Worm (Caenorhabditis elegans) whole organism, mixed stage, embryonic: ENCODE results near the gene ncx-9.

Experiments used
- M03D4.4 ChIP-seq: sonication (generic microtip); optimal IDR thresholded peaks from 2 replicates; lab custom pipeline; 2017; ENCODE audit warnings: mild to moderate bottlenecking, missing genetic modification characterization, missing compliant biosample characterization
- bed-3 ChIP-seq: fragments of 200-800 bp; sonication (Bioruptor generic); optimal IDR thresholded peaks from 3 replicates; lab custom pipeline; 2018; ENCODE audit warnings: mild to moderate bottlenecking, missing genetic modification characterization, moderate library complexity, missing compliant biosample characterization
- ceh-39 ChIP-seq: fragments of 150-350 bp; optimal IDR thresholded peaks from 2 replicates; lab custom pipeline; 2014; ENCODE audit warnings: missing biosample characterization, missing genetic modification characterization
- ceh-43 ChIP-seq: fragments of 200-800 bp; sonication (Bioruptor generic); optimal IDR thresholded peaks from 2 replicates; lab custom pipeline; 2018; ENCODE audit warnings: mild to moderate bottlenecking, missing genetic modification characterization, moderate library complexity, missing compliant biosample characterization
- ceh-83 ChIP-seq: fragments of 200-800 bp; sonication (Bioruptor generic); optimal IDR thresholded peaks from 2 replicates; lab custom pipeline; 2018; ENCODE audit warnings: mild to moderate bottlenecking, missing genetic modification characterization, missing compliant biosample characterization
- ces-1 ChIP-seq: fragments of 150-350 bp; optimal IDR thresholded peaks from 2 replicates; lab custom pipeline; 2014; ENCODE audit warnings: missing biosample characterization, missing genetic modification reagents, missing genetic modification characterization
- cnd-1 ChIP-seq: fragments of 200-800 bp; sonication (Bioruptor generic); optimal IDR thresholded peaks from 2 replicates; lab custom pipeline; 2018; ENCODE audit warnings: mild to moderate bottlenecking, missing genetic modification characterization, missing compliant biosample characterization
- drap-1 ChIP-seq: fragments of 200-800 bp; sonication (Bioruptor generic); optimal IDR thresholded peaks from 3 replicates; lab custom pipeline; 2018; ENCODE audit warnings: mild to moderate bottlenecking, missing genetic modification characterization, missing compliant biosample characterization
- elt-1 ChIP-seq: sonication (generic microtip); optimal IDR thresholded peaks from 2 replicates; lab custom pipeline; 2017; ENCODE audit warnings: missing genetic modification characterization, mild to moderate bottlenecking, missing compliant biosample characterization, antibody characterized with exemption, moderate library complexity, borderline replicate concordance; ENCODE audit not compliant: insufficient read depth
- elt-3 ChIP-seq: fragments of 150-350 bp; optimal IDR thresholded peaks from 2 replicates; lab custom pipeline; 2014; ENCODE audit warnings: missing biosample characterization, missing genetic modification characterization
- flh-1 ChIP-seq: fragments of 200-800 bp; sonication (Bioruptor generic); optimal IDR thresholded peaks from 2 replicates; lab custom pipeline; 2018; ENCODE audit warnings: mild to moderate bottlenecking, missing genetic modification characterization, moderate library complexity, missing compliant biosample characterization
- ham-2 ChIP-seq: fragments of 200-800 bp; sonication (Bioruptor generic); optimal IDR thresholded peaks from 2 replicates; lab custom pipeline; 2018; ENCODE audit warnings: mild to moderate bottlenecking, missing genetic modification characterization, missing compliant biosample characterization
- hlh-1 ChIP-seq: fragments of 150-350 bp; optimal IDR thresholded peaks from 2 replicates; lab custom pipeline; 2014; ENCODE audit warnings: missing biosample characterization, missing genetic modification reagents, missing genetic modification characterization
- lin-13 ChIP-seq: fragments of 150-350 bp; optimal IDR thresholded peaks from 2 replicates; lab custom pipeline; 2014; ENCODE audit warnings: missing biosample characterization, missing genetic modification characterization
- lin-32 ChIP-seq: fragments of 200-800 bp; sonication (Bioruptor generic); optimal IDR thresholded peaks from 2 replicates; lab custom pipeline; 2018; ENCODE audit warnings: mild to moderate bottlenecking, missing genetic modification characterization, missing compliant biosample characterization
- lsy-2 ChIP-seq: fragments of 150-350 bp; optimal IDR thresholded peaks from 2 replicates; lab custom pipeline; 2014; ENCODE audit warnings: missing biosample characterization, missing genetic modification characterization
- mab-5 ChIP-seq: fragments of 150-350 bp; optimal IDR thresholded peaks from 2 replicates; lab custom pipeline; 2014; ENCODE audit warnings: missing biosample characterization, missing genetic modification characterization
- mep-1 ChIP-seq: fragments of 150-350 bp; optimal IDR thresholded peaks from 2 replicates; lab custom pipeline; 2017; ENCODE audit warnings: missing biosample characterization, missing genetic modification reagents, missing genetic modification characterization, inconsistent platforms
- mls-2 ChIP-seq: sonication (generic microtip); optimal IDR thresholded peaks from 2 replicates; lab custom pipeline; 2016; ENCODE audit warnings: mild to moderate bottlenecking, missing genetic modification characterization, moderate library complexity, missing compliant biosample characterization
- nhr-12 ChIP-seq: fragments of 150-350 bp; optimal IDR thresholded peaks from 2 replicates; lab custom pipeline; 2014; ENCODE audit warnings: missing biosample characterization, missing genetic modification characterization
- nhr-2 ChIP-seq: fragments of 150-350 bp; optimal IDR thresholded peaks from 2 replicates; lab custom pipeline; 2014; ENCODE audit warnings: missing biosample characterization, missing genetic modification characterization
- nhr-237 ChIP-seq: fragments of 150-350 bp; optimal IDR thresholded peaks from 2 replicates; lab custom pipeline; 2014; ENCODE audit warnings: missing biosample characterization, missing genetic modification characterization
- nhr-28 ChIP-seq: fragments of 150-350 bp; optimal IDR thresholded peaks from 2 replicates; lab custom pipeline; 2014; ENCODE audit warnings: missing biosample characterization, missing genetic modification characterization
- nhr-76 ChIP-seq: sonication (generic microtip); optimal IDR thresholded peaks from 2 replicates; lab custom pipeline; 2017; ENCODE audit warnings: missing biosample characterization, missing genetic modification characterization
- pha-4 ChIP-seq: fragments of 150-350 bp; optimal IDR thresholded peaks from 2 replicates; lab custom pipeline; 2018; ENCODE audit warnings: missing biosample characterization, missing genetic modification reagents, missing genetic modification characterization
- sem-2 ChIP-seq: fragments of 200-800 bp; sonication (Bioruptor generic); optimal IDR thresholded peaks from 2 replicates; lab custom pipeline; 2018; ENCODE audit warnings: mild to moderate bottlenecking, missing genetic modification characterization, missing compliant biosample characterization
- snpc-4 ChIP-seq: fragments of 150-350 bp; optimal IDR thresholded peaks from 2 replicates; lab custom pipeline; 2014; ENCODE audit warnings: missing biosample characterization, missing genetic modification characterization
- sptf-1 ChIP-seq: sonication (generic microtip); optimal IDR thresholded peaks from 2 replicates; lab custom pipeline; 2017; ENCODE audit warnings: mild to moderate bottlenecking, missing genetic modification characterization, moderate library complexity, missing compliant biosample characterization
- tbx-8 ChIP-seq: fragments of 200-800 bp; sonication (Bioruptor generic); optimal IDR thresholded peaks from 2 replicates; lab custom pipeline; 2018; ENCODE audit warnings: mild to moderate bottlenecking, missing genetic modification characterization, moderate library complexity, missing compliant biosample characterization
- unc-120 ChIP-seq: sonication (generic microtip); optimal IDR thresholded peaks from 2 replicates; lab custom pipeline; 2017; ENCODE audit warnings: missing genetic modification characterization, missing compliant biosample characterization; ENCODE audit not compliant: poor library complexity, severe bottlenecking
- unc-39 ChIP-seq: fragments of 150-350 bp; optimal IDR thresholded peaks from 2 replicates; lab custom pipeline; 2014; ENCODE audit warnings: missing biosample characterization, missing genetic modification characterization

ncx-9 gene

ce11 chrV:4995155-4995554, at the start of gene ncx-9:
TSS of gene ncx-9 (minus strand) at chrV:4995255.
- TF ChIP-seq lin-32 (GFP tag; lab: Kevin White, UChicago) (no peak), pha-4 (no peak), cnd-1 (no peak), nhr-28 (tag; lab: Kevin White, UChicago) (no peak), ceh-83 (GFP tag; lab: Kevin White, UChicago) (no peak), sem-2 (GFP tag; lab: Kevin White, UChicago) (no peak)

DNA sequence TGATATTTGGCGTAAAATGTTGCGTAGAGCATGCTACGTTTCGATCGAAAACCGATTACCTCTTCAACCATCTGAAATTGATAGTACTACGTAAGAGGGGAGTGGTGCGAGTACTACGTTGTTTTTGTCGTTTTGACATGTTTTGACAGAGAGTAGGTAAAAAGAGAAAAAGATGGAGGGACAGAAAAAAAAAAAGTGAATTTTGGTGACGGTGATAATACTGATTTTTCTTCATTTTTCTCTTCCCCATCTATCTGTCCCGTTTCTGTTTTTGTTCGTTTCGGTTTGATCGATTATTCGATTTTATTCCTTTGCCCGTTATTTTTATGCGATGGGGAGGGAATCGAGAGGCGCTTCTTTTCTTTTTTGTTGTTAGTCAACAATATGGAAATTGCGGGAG, 45.9 kb upstream of the ncx-9 start, which contains the start of gene K11D12.8:
TSS of gene K11D12.8 (minus strand) at position 77 of the 400 bp plus-strand sequence.
- TF ChIP-seq sem-2 (GFP tag; lab: Kevin White, UChicago), result no peak
- no peak for TF ChIP-seq mep-1 (tag; lab: Kevin White, UChicago)
- no peak for TF ChIP-seq nhr-12 (tag; lab: Kevin White, UChicago)
- no peak for TF ChIP-seq nhr-76
- TF ChIP-seq hlh-1 (tag; lab: Kevin White, UChicago), result no peak
- TF ChIP-seq nhr-28 (tag; lab: Kevin White, UChicago), result no peak
- no peak for TF ChIP-seq bed-3
- no peak for TF ChIP-seq flh-1 (GFP tag; lab: Kevin White, UChicago)
- no peak for TF ChIP-seq ces-1 (GFP tag; lab: Kevin White, UChicago)
- TF ChIP-seq mls-2 (tag; lab: Kevin White, UChicago), result no peak
- TF ChIP-seq snpc-4 (tag; lab: Kevin White, UChicago), result no peak
- no peak for TF ChIP-seq sptf-1 (tag; lab: Kevin White, UChicago)
- TF ChIP-seq nhr-2 (tag; lab: Kevin White, UChicago), result no peak
- TF ChIP-seq unc-39 (tag; lab: Kevin White, UChicago), result no peak
- TF ChIP-seq, all 35 proteins: peak for 0

DNA sequence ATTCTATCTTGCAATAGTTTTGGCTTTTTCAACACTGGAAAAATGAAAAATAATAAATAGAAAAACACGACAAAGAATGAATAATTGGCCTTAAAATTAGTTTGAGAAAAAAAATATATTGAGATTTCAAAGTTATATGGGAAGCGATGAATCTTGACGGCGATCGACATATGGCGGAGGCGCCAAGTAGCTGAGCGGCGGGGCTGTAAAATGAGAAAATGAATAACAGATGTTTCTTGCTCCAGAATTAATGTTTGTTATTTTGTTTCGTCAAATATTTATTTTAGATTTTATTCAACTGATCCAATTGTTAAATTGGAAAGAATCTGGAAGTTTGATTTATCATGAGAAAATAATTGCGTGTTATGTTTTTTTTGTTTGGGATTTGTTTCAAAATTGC, 44.5 kb upstream of the ncx-9 start, which contains the start of gene K11D12.11:
TSS of gene K11D12.11 (minus strand) at position 42 of the 400 bp plus-strand sequence.
- TF ChIP-seq hlh-1 (tag; lab: Kevin White, UChicago), result no peak
- no peak for TF ChIP-seq flh-1 (GFP tag; lab: Kevin White, UChicago)
- TF ChIP-seq lin-32 (GFP tag; lab: Kevin White, UChicago), result no peak
- TF ChIP-seq bed-3, result no peak
- no peak for TF ChIP-seq mab-5 (tag; lab: Kevin White, UChicago)
- TF ChIP-seq ceh-43, result no peak
- TF ChIP-seq mls-2 (tag; lab: Kevin White, UChicago), result no peak
- no peak for TF ChIP-seq cnd-1
- TF ChIP-seq nhr-76, result no peak
- TF ChIP-seq mep-1 (tag; lab: Kevin White, UChicago), result no peak
- TF ChIP-seq nhr-28 (tag; lab: Kevin White, UChicago), result no peak
- no peak for TF ChIP-seq lin-13 (tag; lab: Kevin White, UChicago)
- no peak for TF ChIP-seq ham-2 (GFP tag; lab: Kevin White, UChicago)
- no peak for TF ChIP-seq sem-2 (GFP tag; lab: Kevin White, UChicago)

ce11 chrV:5038449-5038848, 43.4 kb upstream of the ncx-9 start:
- TF ChIP-seq elt-3 (tag; lab: Kevin White, UChicago) (no peak), nhr-237 (tag; lab: Kevin White, UChicago) (no peak), nhr-2 (tag; lab: Kevin White, UChicago) (peak; percentile 4), mep-1 (tag; lab: Kevin White, UChicago) (no peak), unc-39 (tag; lab: Kevin White, UChicago) (no peak), elt-1 (tag; lab: Kevin White, UChicago) (peak; percentile 53), lin-32 (GFP tag; lab: Kevin White, UChicago) (no peak), M03D4.4 (tag; lab: Kevin White, UChicago) (no peak), drap-1 (GFP tag; lab: Kevin White, UChicago) (no peak)

- TF ChIP-seq sem-2 (GFP tag; lab: Kevin White, UChicago), result no peak
- no peak for TF ChIP-seq mep-1 (tag; lab: Kevin White, UChicago)
- no peak for TF ChIP-seq nhr-2 (tag; lab: Kevin White, UChicago)
- TF ChIP-seq mls-2 (tag; lab: Kevin White, UChicago), result no peak
- TF ChIP-seq tbx-8 (GFP tag; lab: Kevin White, UChicago), result no peak
- TF ChIP-seq ceh-39 (tag; lab: Kevin White, UChicago), result no peak
- no peak for TF ChIP-seq nhr-28 (tag; lab: Kevin White, UChicago)
- no peak for TF ChIP-seq elt-1 (tag; lab: Kevin White, UChicago)
- TF ChIP-seq bed-3, result no peak
- TF ChIP-seq elt-3 (tag; lab: Kevin White, UChicago), result no peak
- TF ChIP-seq nhr-12 (tag; lab: Kevin White, UChicago), result no peak
- TF ChIP-seq flh-1 (GFP tag; lab: Kevin White, UChicago), result no peak
- no peak for TF ChIP-seq ces-1 (GFP tag; lab: Kevin White, UChicago)
- TF ChIP-seq unc-120 (tag; lab: Kevin White, UChicago), result no peak
- no peak for TF ChIP-seq hlh-1 (tag; lab: Kevin White, UChicago)
- no peak for TF ChIP-seq lsy-2 (tag; lab: Kevin White, UChicago)
- no peak for TF ChIP-seq lin-13 (tag; lab: Kevin White, UChicago)
- no peak for TF ChIP-seq sptf-1 (tag; lab: Kevin White, UChicago)
Observed at ce11 chrV:5036364-5036763, 41.3 kb upstream of the ncx-9 start, which contains the start of gene K11D12.7. TSS of gene K11D12.7 (minus strand) at chrV:5036464.
